Worm (Caenorhabditis elegans) whole organism, L3 larva: ENCODE measurements around the gene K10H10.5.

ENCODE experiments used
- aly-2 ChIP-seq: fragments of 150-350 bp; optimal IDR thresholded peaks from 2 replicates; lab custom pipeline; 2014; ENCODE audit warnings: missing biosample characterization, missing genetic modification characterization
- lin-15B ChIP-seq: fragments of 150-350 bp; optimal IDR thresholded peaks from 2 replicates; lab custom pipeline; 2014; ENCODE audit warnings: missing biosample characterization, missing genetic modification characterization

DNA sequence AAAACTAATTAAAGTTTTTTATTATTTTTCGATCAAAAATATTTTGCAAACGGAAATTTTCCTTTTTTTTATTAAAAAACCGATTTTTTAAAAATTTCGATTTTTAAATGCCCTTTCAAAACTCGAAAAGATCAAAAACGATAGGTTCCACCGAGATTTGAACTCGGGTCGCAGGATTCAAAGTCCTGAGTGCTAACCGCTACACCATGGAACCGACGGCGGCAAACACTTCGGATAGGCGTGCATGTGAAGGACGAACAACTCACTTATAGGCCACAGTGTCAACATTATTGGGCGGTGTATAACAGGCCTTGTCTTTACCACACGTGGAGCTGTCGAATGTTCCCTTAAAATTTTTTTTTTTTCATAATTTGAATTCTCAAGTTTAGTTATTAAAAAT is 26.8 kb upstream of the K10H10.5 start:
- TF ChIP-seq lin-15B (tag; lab: Kevin White, UChicago) (no peak), aly-2 (tag; lab: Kevin White, UChicago) (no peak)
